Fruit fly (Drosophila melanogaster) S2 (cell line): ENCODE measurements around the gene Pdzd8.

Source experiments
- CG8478 ChIP-seq: fragments of >200 bp; optimal IDR thresholded peaks from 2 replicates; lab custom pipeline; 2018
- CTCF ChIP-seq, 2 experiments: fragments of >200 bp; optimal IDR thresholded peaks; 2 replicates each; lab custom pipeline; 2018

Pdzd8 gene

DNA sequence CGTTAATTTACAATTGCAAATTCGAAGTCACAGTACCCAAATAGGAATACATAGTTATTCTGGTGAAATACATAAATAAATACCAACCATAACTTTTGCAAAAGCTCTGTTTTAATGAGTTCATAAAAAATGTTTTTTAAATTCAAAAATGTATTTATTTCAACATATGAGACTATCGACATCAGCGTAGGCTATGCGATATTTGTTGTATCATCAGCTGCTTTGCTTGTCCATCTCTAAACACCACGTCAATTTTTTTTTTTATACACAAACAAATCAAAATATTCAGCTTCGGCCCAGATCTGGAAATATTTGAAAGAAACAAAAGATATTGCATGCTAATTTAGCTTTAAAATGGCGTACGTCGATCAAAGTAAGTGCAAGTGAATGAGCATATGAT is 42.5 kb downstream of the Pdzd8 start, which contains the start of gene CG1840:
Gene CG1840 (plus strand): TSS at position 211 of the 400 bp plus-strand sequence.
- TF ChIP-seq CG8478 (lab: Kevin White, UChicago) (no peak), CTCF (optimal IDR thresholded peaks at IDR 0.05; lab: Kevin White, UChicago) (no peak)

- TF ChIP-seq CG8478 (lab: Kevin White, UChicago) (no peak), CTCF (optimal IDR thresholded peaks at IDR 0.05; lab: Kevin White, UChicago) (peak; percentile 19)
Observed at dm6 chrX:11886976-11887375, 43.7 kb downstream of the Pdzd8 start, which contains the start of the genes CG10353 and SelG. Gene CG10353 (minus strand): TSS chrX:11887162. Gene SelG (plus strand): TSS chrX:11887284.

dm6 chrX:11885356-11885755 is 45.3 kb downstream of the Pdzd8 start:
- TF ChIP-seq CG8478 (lab: Kevin White, UChicago) (no peak), CTCF (optimal IDR thresholded peaks at IDR 0.05; lab: Kevin White, UChicago) (no peak)

- TF ChIP-seq CG8478 (lab: Kevin White, UChicago), result no peak
- no peak for TF ChIP-seq CTCF (optimal IDR thresholded peaks at IDR 0.05; lab: Kevin White, UChicago)
Observed at dm6 chrX:11884134-11884533, 46.5 kb downstream of the Pdzd8 start.

DNA sequence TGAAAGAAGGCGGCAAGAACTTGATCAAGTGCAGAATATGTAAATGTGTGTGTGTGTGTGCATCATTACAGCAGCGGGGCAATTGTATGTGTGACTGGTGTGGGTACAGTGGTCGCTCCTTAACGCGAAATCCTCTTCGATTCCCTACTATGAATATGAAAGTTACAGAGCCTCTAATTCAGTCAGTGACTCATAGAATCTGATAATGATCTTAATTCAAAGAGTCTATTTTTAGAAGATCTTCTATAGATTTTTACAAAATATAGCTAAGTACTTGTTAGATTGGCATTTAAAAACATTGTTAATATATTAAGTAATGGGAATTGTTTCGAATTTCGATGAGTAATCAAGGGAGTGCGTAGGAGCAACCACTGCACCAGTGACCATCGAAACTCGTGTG is 48.2 kb downstream of the Pdzd8 start:
- no peak for TF ChIP-seq CG8478 (lab: Kevin White, UChicago)
- no peak for TF ChIP-seq CTCF (optimal IDR thresholded peaks at IDR 0.05; lab: Kevin White, UChicago)

DNA sequence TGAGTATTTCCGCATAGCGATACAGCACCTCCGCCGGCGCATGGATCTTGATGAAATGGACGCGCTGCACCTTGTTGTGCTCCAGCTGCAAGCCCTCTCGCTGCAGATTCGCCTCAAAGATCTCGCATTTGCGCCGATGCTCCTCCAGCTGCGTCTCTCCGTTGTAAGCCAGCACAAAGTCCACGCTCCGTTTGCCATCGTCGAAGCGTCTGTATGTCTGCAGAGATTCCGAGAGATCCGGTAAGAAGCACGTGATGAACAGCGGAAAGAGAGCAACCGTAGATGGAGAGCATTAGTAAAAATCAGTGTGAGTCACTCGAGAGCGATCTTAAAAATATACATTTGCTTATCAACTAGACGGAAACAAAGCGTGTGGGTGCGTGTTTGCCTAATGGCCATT is 49.0 kb downstream of the Pdzd8 start:
- no peak for TF ChIP-seq CTCF (optimal IDR thresholded peaks at IDR 0.05; lab: Kevin White, UChicago)

DNA sequence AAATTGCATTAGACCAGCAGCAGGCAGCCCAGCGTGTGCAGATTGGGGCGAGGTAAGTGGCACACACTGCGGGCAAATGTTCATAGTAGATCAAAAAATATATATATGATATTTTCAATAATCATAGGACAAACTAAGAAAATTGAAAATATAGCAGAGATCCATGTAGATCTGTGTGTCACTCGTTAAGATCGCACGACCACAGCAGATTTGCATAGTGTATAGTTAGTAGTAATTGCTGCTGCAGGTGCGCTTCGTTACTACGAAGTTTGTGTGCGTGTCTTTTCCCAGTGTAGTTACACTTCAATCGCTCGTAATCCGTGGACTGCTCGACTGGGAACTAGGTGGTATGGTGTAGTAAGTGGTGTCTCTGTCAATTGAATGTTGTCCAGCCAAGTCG is 53.5 kb downstream of the Pdzd8 start, which contains the start of gene CG10352:
Gene CG10352 (minus strand): TSS at position 4 of the 400 bp plus-strand sequence.
- no peak for TF ChIP-seq CTCF (optimal IDR thresholded peaks at IDR 0.05; lab: Kevin White, UChicago)
